Fruit fly (Drosophila melanogaster) whole organism, adult: Measurements from ENCODE around the gene Nepl3.

Source experiments
- CG11617 ChIP-seq: fragments of 200-800 bp; sonication (Bioruptor generic); optimal IDR thresholded peaks from 2 replicates; lab custom pipeline; 2017; ENCODE audit warnings: mild to moderate bottlenecking, missing biosample characterization, missing genetic modification reagents, missing genetic modification characterization
- CG1620 ChIP-seq: fragments of 200-800 bp; sonication (Bioruptor generic); optimal IDR thresholded peaks from 2 replicates; lab custom pipeline; 2016; ENCODE audit warnings: missing biosample characterization, missing genetic modification characterization
- CG5204 ChIP-seq: fragments of 200-800 bp; sonication (Bioruptor generic); optimal IDR thresholded peaks from 2 replicates; lab custom pipeline; 2016; ENCODE audit warnings: missing biosample characterization, missing genetic modification characterization
- CG7101 ChIP-seq: fragments of 200-800 bp; sonication (Bioruptor generic); optimal IDR thresholded peaks from 2 replicates; lab custom pipeline; 2018; ENCODE audit warnings: missing biosample characterization, mild to moderate bottlenecking, missing genetic modification characterization, moderate library complexity
- Clk ChIP-seq: fragments of 200-800 bp; sonication (Bioruptor generic); optimal IDR thresholded peaks from 2 replicates; lab custom pipeline; 2017; ENCODE audit warnings: missing biosample characterization, missing genetic modification characterization

DNA sequence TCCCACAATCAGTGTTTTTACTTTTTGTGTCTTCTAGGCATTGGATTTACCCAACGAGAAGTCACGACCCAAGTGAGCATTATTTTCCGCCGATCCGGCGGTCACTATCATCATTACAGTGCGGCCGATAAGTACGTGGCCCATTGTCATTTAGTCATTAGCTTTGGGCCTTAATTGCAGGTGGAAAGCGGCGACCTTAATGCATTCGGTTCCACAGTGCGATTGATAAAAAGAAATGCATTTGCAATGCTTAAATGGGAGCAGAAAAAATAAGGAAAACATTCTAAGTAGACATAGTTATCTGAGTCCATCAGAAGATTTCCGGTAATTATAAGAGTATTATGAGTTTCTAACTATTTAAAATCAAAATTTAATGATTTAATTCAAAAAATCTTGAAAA lies 34.1 kb upstream of the Nepl3 start:
- no peak for TF ChIP-seq Clk
- TF ChIP-seq CG5204 (GFP tag; lab: Kevin White, UChicago), result no peak
- TF ChIP-seq CG1620 (GFP tag; lab: Kevin White, UChicago), result no peak
- TF ChIP-seq CG7101 (tag; lab: Kevin White, UChicago), result no peak
- TF ChIP-seq CG11617 (GFP tag; lab: Kevin White, UChicago), result no peak
